Fruit fly (Drosophila melanogaster) whole organism, embryonic: ENCODE data around the gene Hacd1.

Source experiments
- Side ChIP-seq: fragments of 200-800 bp; sonication (Bioruptor generic); optimal IDR thresholded peaks from 2 replicates; lab custom pipeline; 2016; ENCODE audit warnings: missing biosample characterization, missing genetic modification characterization
- Sox102F ChIP-seq: fragments of 200-800 bp; sonication (Bioruptor generic); optimal IDR thresholded peaks from 2 replicates; lab custom pipeline; 2018; ENCODE audit warnings: missing biosample characterization, mild to moderate bottlenecking, missing genetic modification characterization, moderate library complexity
- jumu ChIP-seq: fragments of 200-800 bp; sonication (Bioruptor generic); optimal IDR thresholded peaks from 3 replicates; lab custom pipeline; 2016; ENCODE audit warnings: missing biosample characterization, missing genetic modification characterization
- phol ChIP-seq: fragments of 200-800 bp; sonication (Bioruptor generic); optimal IDR thresholded peaks from 3 replicates; lab custom pipeline; 2018; ENCODE audit warnings: missing biosample characterization, mild to moderate bottlenecking, missing genetic modification characterization, moderate library complexity

dm6 chr2L:12033890-12034289 is 31.8 kb upstream of the Hacd1 start, which contains the start of gene CG18788:
- TF ChIP-seq jumu (no peak), Sox102F (GFP tag; lab: Kevin White, UChicago) (no peak), Side (GFP tag; lab: Kevin White, UChicago) (no peak), phol (tag; lab: Kevin White, UChicago) (no peak)
